Fruit fly (Drosophila melanogaster) whole organism, embryonic: ENCODE data around the gene CG15145.
A peak's percentile ranks its signal among the peaks of the same experiment; 100 is the strongest.

Experiments used
- CG10209 ChIP-seq: fragments of 200-800 bp; sonication (Bioruptor generic); optimal IDR thresholded peaks from 3 replicates; lab custom pipeline; 2017; ENCODE audit warnings: missing biosample characterization, mild to moderate bottlenecking, missing genetic modification characterization, missing genetic modification reagents
- CG10654 ChIP-seq: fragments of 200-800 bp; sonication (Bioruptor generic); optimal IDR thresholded peaks from 2 replicates; lab custom pipeline; 2016; ENCODE audit warnings: missing biosample characterization, missing genetic modification characterization
- CG11723 ChIP-seq: fragments of 200-800 bp; sonication (Bioruptor generic); optimal IDR thresholded peaks from 2 replicates; lab custom pipeline; 2017; ENCODE audit warnings: missing biosample characterization, mild to moderate bottlenecking, missing genetic modification characterization
- CG13296 ChIP-seq: fragments of 200-800 bp; sonication (Bioruptor generic); optimal IDR thresholded peaks from 3 replicates; lab custom pipeline; 2018; ENCODE audit warnings: missing biosample characterization, mild to moderate bottlenecking, missing genetic modification characterization
- CG14965 ChIP-seq: fragments of 200-800 bp; sonication (Bioruptor generic); optimal IDR thresholded peaks from 2 replicates; lab custom pipeline; 2016; ENCODE audit warnings: missing biosample characterization, missing genetic modification characterization, borderline replicate concordance
- CG15269 ChIP-seq: fragments of 200-800 bp; sonication (Bioruptor generic); optimal IDR thresholded peaks from 2 replicates; lab custom pipeline; 2018; ENCODE audit warnings: missing biosample characterization, mild to moderate bottlenecking, missing genetic modification characterization, moderate library complexity
- CG17829 ChIP-seq: fragments of 200-800 bp; optimal IDR thresholded peaks from 2 replicates; lab custom pipeline; 2019; ENCODE audit warnings: missing biosample characterization, mild to moderate bottlenecking, missing genetic modification characterization, moderate library complexity
- CG17912 ChIP-seq: fragments of 200-800 bp; sonication (Bioruptor generic); optimal IDR thresholded peaks from 2 replicates; lab custom pipeline; 2018; ENCODE audit warnings: missing biosample characterization, mild to moderate bottlenecking, missing genetic modification characterization
- CG18476 ChIP-seq: fragments of 200-800 bp; sonication (Bioruptor generic); optimal IDR thresholded peaks from 2 replicates; lab custom pipeline; 2016; ENCODE audit warnings: missing biosample characterization, mild to moderate bottlenecking, missing genetic modification characterization
- CG2678 ChIP-seq: fragments of 200-800 bp; sonication (Bioruptor generic); optimal IDR thresholded peaks from 3 replicates; lab custom pipeline; 2019; ENCODE audit warnings: missing biosample characterization, mild to moderate bottlenecking, missing genetic modification characterization, moderate library complexity
- CG3995 ChIP-seq: fragments of 200-800 bp; sonication (Bioruptor generic); optimal IDR thresholded peaks from 3 replicates; lab custom pipeline; 2016; ENCODE audit warnings: missing biosample characterization, missing genetic modification characterization
- CG42726 ChIP-seq: fragments of 200-800 bp; sonication (Bioruptor generic); IDR thresholded peaks from 2 replicates; pipeline ENCODE4 v1.3.6; 2022; ENCODE audit warnings: missing biosample characterization, missing genetic modification characterization; ENCODE audit not compliant: partially characterized antibody
- CG5180 ChIP-seq: fragments of 200-800 bp; sonication (Bioruptor generic); optimal IDR thresholded peaks from 3 replicates; lab custom pipeline; 2017; ENCODE audit warnings: missing biosample characterization, missing genetic modification characterization, mild to moderate bottlenecking, moderate library complexity, missing genetic modification reagents
- CG6854 ChIP-seq: fragments of 200-800 bp; sonication (Bioruptor generic); optimal IDR thresholded peaks from 3 replicates; lab custom pipeline; 2017; ENCODE audit warnings: missing biosample characterization, mild to moderate bottlenecking, missing genetic modification characterization
- CG7271 ChIP-seq: fragments of 200-800 bp; sonication (Bioruptor generic); optimal IDR thresholded peaks from 2 replicates; lab custom pipeline; 2018; ENCODE audit warnings: missing biosample characterization, mild to moderate bottlenecking, missing genetic modification characterization, moderate library complexity
- CG7372 ChIP-seq: fragments of 200-800 bp; sonication (Bioruptor generic); IDR thresholded peaks from 2 replicates; pipeline ENCODE4 v1.3.6; 2022; ENCODE audit warnings: missing biosample characterization, missing genetic modification characterization
- CG7786 ChIP-seq: fragments of 200-800 bp; sonication (Bioruptor generic); optimal IDR thresholded peaks from 2 replicates; lab custom pipeline; 2016; ENCODE audit warnings: missing biosample characterization, missing genetic modification characterization
- CG7839 ChIP-seq: fragments of 200-800 bp; sonication (Bioruptor generic); optimal IDR thresholded peaks from 3 replicates; lab custom pipeline; 2018; ENCODE audit warnings: missing biosample characterization, mild to moderate bottlenecking, missing genetic modification characterization, moderate library complexity
- CG7928 ChIP-seq: fragments of 200-800 bp; sonication (Bioruptor generic); optimal IDR thresholded peaks from 2 replicates; lab custom pipeline; 2017; ENCODE audit warnings: missing biosample characterization, mild to moderate bottlenecking, missing genetic modification characterization
- CG8359 ChIP-seq: fragments of 200-800 bp; sonication (Bioruptor generic); optimal IDR thresholded peaks from 2 replicates; lab custom pipeline; 2017; ENCODE audit warnings: missing biosample characterization, mild to moderate bottlenecking, missing genetic modification characterization, borderline replicate concordance
- D19A ChIP-seq: fragments of 200-800 bp; optimal IDR thresholded peaks from 3 replicates; lab custom pipeline; 2019; ENCODE audit warnings: missing biosample characterization, mild to moderate bottlenecking, missing genetic modification characterization, moderate library complexity
- Gsc ChIP-seq: fragments of 200-800 bp; sonication (Bioruptor generic); IDR thresholded peaks from 2 replicates; pipeline ENCODE4 v1.3.6; 2022; ENCODE audit warnings: missing biosample characterization, missing genetic modification characterization
- Hmr ChIP-seq: fragments of 200-800 bp; sonication (Bioruptor generic); optimal IDR thresholded peaks from 3 replicates; lab custom pipeline; 2017; ENCODE audit warnings: mild to moderate bottlenecking, missing biosample characterization, missing genetic modification reagents, missing genetic modification characterization
- Hmx ChIP-seq: fragments of 200-800 bp; sonication (Bioruptor generic); optimal IDR thresholded peaks from 2 replicates; lab custom pipeline; 2016; ENCODE audit warnings: missing biosample characterization, missing genetic modification characterization
- NfI ChIP-seq: fragments of 200-800 bp; sonication (Bioruptor generic); optimal IDR thresholded peaks from 3 replicates; lab custom pipeline; 2018; ENCODE audit warnings: missing biosample characterization, mild to moderate bottlenecking, missing genetic modification characterization, moderate library complexity
- Opbp ChIP-seq: fragments of 200-800 bp; sonication (Bioruptor generic); IDR thresholded peaks from 3 replicates; pipeline ENCODE4 v1.3.6; 2022; ENCODE audit warnings: missing biosample characterization, missing genetic modification characterization; ENCODE audit not compliant: partially characterized antibody
- ap ChIP-seq: fragments of 200-800 bp; sonication (Bioruptor generic); IDR thresholded peaks from 2 replicates; pipeline ENCODE4 v1.3.6; 2022; ENCODE audit warnings: missing biosample characterization, missing genetic modification characterization
- ash1 ChIP-seq: fragments of 200-800 bp; sonication (Bioruptor generic); optimal IDR thresholded peaks from 2 replicates; lab custom pipeline; 2018; ENCODE audit warnings: missing biosample characterization, mild to moderate bottlenecking, missing genetic modification characterization
- az2 ChIP-seq: fragments of 200-800 bp; sonication (Bioruptor generic); optimal IDR thresholded peaks from 3 replicates; lab custom pipeline; 2016; ENCODE audit warnings: missing biosample characterization, missing genetic modification characterization
- bowl ChIP-seq: fragments of 200-800 bp; sonication (Bioruptor generic); IDR thresholded peaks from 2 replicates; pipeline ENCODE4 v1.3.6; 2022; ENCODE audit warnings: missing biosample characterization, missing genetic modification characterization
- chinmo ChIP-seq: fragments of 200-800 bp; sonication (Bioruptor generic); IDR thresholded peaks from 4 replicates; pipeline ENCODE4 v1.3.6; 2022; ENCODE audit warnings: missing biosample characterization, missing genetic modification characterization; ENCODE audit not compliant: partially characterized antibody
- ci ChIP-seq: fragments of 200-800 bp; sonication (Bioruptor generic); IDR thresholded peaks from 3 replicates; pipeline ENCODE4 v1.3.6; 2022; ENCODE audit warnings: missing biosample characterization, missing genetic modification characterization
- emc ChIP-seq: fragments of 200-800 bp; sonication (Bioruptor generic); optimal IDR thresholded peaks from 2 replicates; lab custom pipeline; 2016; ENCODE audit warnings: missing biosample characterization, missing genetic modification characterization
- fd3F ChIP-seq: fragments of 200-800 bp; sonication (Bioruptor generic); optimal IDR thresholded peaks from 2 replicates; lab custom pipeline; 2018; ENCODE audit warnings: missing biosample characterization, mild to moderate bottlenecking, missing genetic modification characterization, moderate library complexity
- gcm ChIP-seq: fragments of 200-800 bp; sonication (Bioruptor generic); optimal IDR thresholded peaks from 2 replicates; lab custom pipeline; 2019; ENCODE audit warnings: missing biosample characterization, mild to moderate bottlenecking, missing genetic modification characterization, moderate library complexity
- ham ChIP-seq: fragments of 200-800 bp; sonication (Bioruptor generic); IDR thresholded peaks from 2 replicates; pipeline ENCODE4 v1.3.6; 2022; ENCODE audit warnings: missing biosample characterization, missing genetic modification characterization
- hb ChIP-seq: fragments of 200-800 bp; sonication (Bioruptor generic); IDR thresholded peaks from 3 replicates; pipeline ENCODE4 v1.3.6; 2022; ENCODE audit warnings: missing biosample characterization, missing genetic modification characterization; ENCODE audit not compliant: partially characterized antibody
- kay ChIP-seq: fragments of 200-800 bp; sonication (Bioruptor generic); optimal IDR thresholded peaks from 2 replicates; lab custom pipeline; 2016; ENCODE audit warnings: missing biosample characterization, missing genetic modification characterization
- otp ChIP-seq: fragments of 200-800 bp; sonication (Bioruptor generic); IDR thresholded peaks from 3 replicates; pipeline ENCODE4, ENCODE4 v1.3.6; 2022; ENCODE audit warnings: missing biosample characterization, missing genetic modification characterization
- pros ChIP-seq: fragments of 200-800 bp; sonication (Bioruptor generic); optimal IDR thresholded peaks from 3 replicates; lab custom pipeline; 2019; ENCODE audit warnings: missing biosample characterization, mild to moderate bottlenecking, missing genetic modification characterization, moderate library complexity
- repo ChIP-seq: fragments of 200-800 bp; sonication (Bioruptor generic); optimal IDR thresholded peaks from 2 replicates; lab custom pipeline; 2016; ENCODE audit warnings: missing biosample characterization, missing genetic modification characterization
- run ChIP-seq: fragments of 200-800 bp; sonication (Bioruptor generic); optimal IDR thresholded peaks from 3 replicates; lab custom pipeline; 2018; ENCODE audit warnings: missing biosample characterization, mild to moderate bottlenecking, missing genetic modification characterization
- schlank ChIP-seq: fragments of 200-800 bp; sonication (Bioruptor generic); optimal IDR thresholded peaks from 2 replicates; lab custom pipeline; 2018; ENCODE audit warnings: missing biosample characterization, mild to moderate bottlenecking, missing genetic modification characterization
- sima ChIP-seq: fragments of 200-800 bp; sonication (Bioruptor generic); optimal IDR thresholded peaks from 2 replicates; lab custom pipeline; 2016; ENCODE audit warnings: missing biosample characterization, missing genetic modification characterization
- trh ChIP-seq: fragments of 200-800 bp; sonication (Bioruptor generic); optimal IDR thresholded peaks from 2 replicates; lab custom pipeline; 2016; ENCODE audit warnings: missing biosample characterization, missing genetic modification characterization
- usp ChIP-seq: fragments of >200 bp; optimal IDR thresholded peaks from 2 replicates; lab custom pipeline; 2017; ENCODE audit warnings: missing biosample characterization, missing genetic modification characterization
- vvl ChIP-seq: fragments of 200-800 bp; sonication (Bioruptor generic); IDR thresholded peaks from 2 replicates; pipeline ENCODE4 v1.3.6; 2022; ENCODE audit warnings: missing biosample characterization, missing genetic modification characterization
- wek ChIP-seq: fragments of 200-800 bp; sonication (Bioruptor generic); optimal IDR thresholded peaks from 3 replicates; lab custom pipeline; 2018; ENCODE audit warnings: missing biosample characterization, mild to moderate bottlenecking, missing genetic modification characterization, moderate library complexity
- zen ChIP-seq: fragments of 200-800 bp; sonication (Bioruptor generic); optimal IDR thresholded peaks from 3 replicates; lab custom pipeline; 2018; ENCODE audit warnings: missing biosample characterization, mild to moderate bottlenecking, missing genetic modification characterization, moderate library complexity

The CG15145 gene

dm6 chr2L:17514090-17514715 is 17.8 kb downstream of the CG15145 start (continued):
- TF ChIP-seq CG7928 (GFP tag; lab: Kevin White, UChicago): peak; percentile 42
- TF ChIP-seq ash1 (GFP tag; lab: Kevin White, UChicago): no peak
- peak; percentile 77 for TF ChIP-seq CG6854 (GFP tag; lab: Kevin White, UChicago)
- TF ChIP-seq otp (GFP tag; lab: Robert Waterston, UW): peak; percentile 77
- TF ChIP-seq pros (GFP tag; lab: Kevin White, UChicago): peak; percentile 88
- TF ChIP-seq CG11723 (GFP tag; lab: Kevin White, UChicago): peak; percentile 70
- TF ChIP-seq sima (GFP tag; lab: Kevin White, UChicago): peak; percentile 35
- peak; percentile 2 for TF ChIP-seq trh
- no peak for TF ChIP-seq kay
- TF ChIP-seq CG17912 (GFP tag; lab: Kevin White, UChicago): no peak
- TF ChIP-seq run: peak; percentile 74
- no peak for TF ChIP-seq ham
- TF ChIP-seq CG14965: peak; percentile 4
- peak; percentile 80 for TF ChIP-seq CG5180 (GFP tag; lab: Kevin White, UChicago)
- TF ChIP-seq fd3F: peak; percentile 48
- TF ChIP-seq CG15269 (tag; lab: Kevin White, UChicago): peak; percentile 87
- peak; percentile 93 for TF ChIP-seq vvl
- no peak for TF ChIP-seq hb (GFP tag; lab: Robert Waterston, UW)
- TF ChIP-seq CG10654 (GFP tag; lab: Kevin White, UChicago): peak; percentile 76
- peak; percentile 88 for TF ChIP-seq ci
- peak; percentile 80 for TF ChIP-seq az2 (GFP tag; lab: Kevin White, UChicago)
- no peak for TF ChIP-seq CG3995 (GFP tag; lab: Kevin White, UChicago)
- peak; percentile 64 for TF ChIP-seq CG7786
- TF ChIP-seq Gsc (GFP tag; lab: Robert Waterston, UW): peak; percentile 69
- TF ChIP-seq CG13296 (GFP tag; lab: Kevin White, UChicago): peak; percentile 88
- TF ChIP-seq usp (GFP tag; lab: Kevin White, UChicago): no peak
- no peak for TF ChIP-seq Hmx
- TF ChIP-seq zen: peak; percentile 91
- peak; percentile 89 for TF ChIP-seq D19A (tag; lab: Kevin White, UChicago)
- TF ChIP-seq CG18476: peak; percentile 82
- TF ChIP-seq NfI (GFP tag; lab: Kevin White, UChicago): peak; percentile 77
- peak; percentile 23 for TF ChIP-seq wek (GFP tag; lab: Kevin White, UChicago)
- TF ChIP-seq CG7271 (tag; lab: Kevin White, UChicago): peak; percentile 52
- TF ChIP-seq CG10209 (GFP tag; lab: Kevin White, UChicago): peak; percentile 84
- TF ChIP-seq CG42726: no peak
- TF ChIP-seq ap (GFP tag; lab: Robert Waterston, UW): peak; percentile 77
- TF ChIP-seq CG17829: peak; percentile 94
- TF ChIP-seq Opbp (GFP tag; lab: Robert Waterston, UW): no peak
- peak; percentile 93 for TF ChIP-seq CG7839
- peak; percentile 60 for TF ChIP-seq repo (GFP tag; lab: Kevin White, UChicago)
- peak; percentile 68 for TF ChIP-seq schlank (tag; lab: Kevin White, UChicago)
- peak; percentile 69 for TF ChIP-seq CG7372 (GFP tag; lab: Robert Waterston, UW)
- TF ChIP-seq gcm (GFP tag; lab: Kevin White, UChicago): peak; percentile 90
- peak; percentile 64; the same call in 1 of the 2 replicates for TF ChIP-seq bowl
- no peak for TF ChIP-seq chinmo (GFP tag; lab: Robert Waterston, UW)
- peak; percentile 94 for TF ChIP-seq CG2678
- peak; percentile 73 for TF ChIP-seq CG8359 (GFP tag; lab: Kevin White, UChicago)
- no peak for TF ChIP-seq emc (GFP tag; lab: Kevin White, UChicago)
- TF ChIP-seq Hmr: peak; percentile 90
